Fruit fly (Drosophila melanogaster) whole organism, embryonic: ENCODE data around the gene cpx.

ENCODE experiments used
- Bdp1 ChIP-seq: fragments of 200-800 bp; sonication (Bioruptor generic); optimal IDR thresholded peaks from 3 replicates; lab custom pipeline; 2016; ENCODE audit warnings: missing biosample characterization, missing genetic modification characterization
- CG10979 ChIP-seq: fragments of 200-800 bp; sonication (Bioruptor generic); optimal IDR thresholded peaks from 2 replicates; lab custom pipeline; 2018; ENCODE audit warnings: missing biosample characterization, mild to moderate bottlenecking, missing genetic modification characterization, moderate library complexity
- CG11695 ChIP-seq: fragments of 200-800 bp; sonication (Bioruptor generic); IDR thresholded peaks from 3 replicates; pipeline ENCODE4 v1.3.6; 2022; ENCODE audit warnings: missing biosample characterization, missing genetic modification characterization
- CG12071 ChIP-seq: fragments of 200-800 bp; sonication (Bioruptor generic); optimal IDR thresholded peaks from 3 replicates; lab custom pipeline; 2018; ENCODE audit warnings: missing biosample characterization, mild to moderate bottlenecking, missing genetic modification characterization
- CG12769 ChIP-seq: fragments of 200-800 bp; sonication (Bioruptor generic); optimal IDR thresholded peaks from 2 replicates; lab custom pipeline; 2019; ENCODE audit warnings: missing biosample characterization, mild to moderate bottlenecking, missing genetic modification characterization, moderate library complexity
- CG14667 ChIP-seq: fragments of 200-800 bp; sonication (Bioruptor generic); IDR thresholded peaks from 2 replicates; pipeline ENCODE4 v1.3.6; 2022; ENCODE audit warnings: missing biosample characterization, missing genetic modification characterization
- CG15011 ChIP-seq: fragments of 200-800 bp; sonication (Bioruptor generic); optimal IDR thresholded peaks from 3 replicates; lab custom pipeline; 2018; ENCODE audit warnings: missing biosample characterization, mild to moderate bottlenecking, missing genetic modification characterization
- CG15601 ChIP-seq: fragments of 200-800 bp; sonication (Bioruptor generic); optimal IDR thresholded peaks from 3 replicates; lab custom pipeline; 2019; ENCODE audit warnings: missing biosample characterization, mild to moderate bottlenecking, missing genetic modification characterization, moderate library complexity
- CG1602 ChIP-seq: fragments of 200-800 bp; sonication (Bioruptor generic); optimal IDR thresholded peaks from 3 replicates; lab custom pipeline; 2016; ENCODE audit warnings: missing biosample characterization, missing genetic modification characterization
- CG1603 ChIP-seq: fragments of 200-800 bp; sonication (Bioruptor generic); optimal IDR thresholded peaks from 2 replicates; lab custom pipeline; 2019; ENCODE audit warnings: missing biosample characterization, mild to moderate bottlenecking, missing genetic modification characterization, moderate library complexity
- CG16863 ChIP-seq: fragments of 200-800 bp; sonication (Bioruptor generic); optimal IDR thresholded peaks from 3 replicates; lab custom pipeline; 2016; ENCODE audit warnings: missing biosample characterization, missing genetic modification characterization
- CG18011 ChIP-seq: fragments of 200-800 bp; sonication (Bioruptor generic); optimal IDR thresholded peaks from 2 replicates; lab custom pipeline; 2017; ENCODE audit warnings: missing biosample characterization, missing genetic modification characterization, mild to moderate bottlenecking, moderate library complexity, missing genotype
- CG18764 ChIP-seq: fragments of 200-800 bp; sonication (Bioruptor generic); optimal IDR thresholded peaks from 3 replicates; lab custom pipeline; 2016; ENCODE audit warnings: missing biosample characterization, missing genetic modification characterization
- CG2129 ChIP-seq: fragments of 200-800 bp; sonication (Bioruptor generic); IDR thresholded peaks from 2 replicates; pipeline ENCODE4 v1.3.6; 2022; ENCODE audit warnings: missing biosample characterization, missing genetic modification characterization; ENCODE audit not compliant: partially characterized antibody
- CG4617 ChIP-seq: fragments of 200-800 bp; sonication (Bioruptor generic); optimal IDR thresholded peaks from 3 replicates; lab custom pipeline; 2016; ENCODE audit warnings: missing biosample characterization, missing genetic modification characterization, borderline replicate concordance
- CG6272 ChIP-seq: fragments of 200-800 bp; sonication (Bioruptor generic); IDR thresholded peaks from 2 replicates; pipeline ENCODE4 v1.3.6; 2022; ENCODE audit warnings: missing biosample characterization, missing genetic modification characterization
- CG6765 ChIP-seq: fragments of 200-800 bp; sonication (Bioruptor generic); optimal IDR thresholded peaks from 3 replicates; lab custom pipeline; 2017; ENCODE audit warnings: missing biosample characterization, mild to moderate bottlenecking, missing genetic modification characterization
- CG7271 ChIP-seq: fragments of 200-800 bp; sonication (Bioruptor generic); optimal IDR thresholded peaks from 2 replicates; lab custom pipeline; 2018; ENCODE audit warnings: missing biosample characterization, mild to moderate bottlenecking, missing genetic modification characterization, moderate library complexity
- CG7963 ChIP-seq: fragments of 200-800 bp; sonication (Bioruptor generic); IDR thresholded peaks from 3 replicates; pipeline ENCODE4 v1.3.6; 2022; ENCODE audit warnings: missing biosample characterization, missing genetic modification characterization; ENCODE audit not compliant: partially characterized antibody
- CG9437 ChIP-seq: fragments of 200-800 bp; sonication (Bioruptor generic); optimal IDR thresholded peaks from 2 replicates; lab custom pipeline; 2018; ENCODE audit warnings: missing biosample characterization, mild to moderate bottlenecking, missing genetic modification characterization
- CHES-1-like ChIP-seq: fragments of 200-800 bp; sonication (Bioruptor generic); optimal IDR thresholded peaks from 2 replicates; lab custom pipeline; 2016; ENCODE audit warnings: missing biosample characterization, missing genetic modification characterization
- CrebB ChIP-seq: fragments of 200-800 bp; sonication (Bioruptor generic); optimal IDR thresholded peaks from 3 replicates; lab custom pipeline; 2018; ENCODE audit warnings: missing biosample characterization, mild to moderate bottlenecking, missing genetic modification characterization
- D19B ChIP-seq: fragments of 200-800 bp; sonication (Bioruptor generic); optimal IDR thresholded peaks from 2 replicates; lab custom pipeline; 2017; ENCODE audit warnings: missing biosample characterization, mild to moderate bottlenecking, missing genetic modification characterization
- H2.0 ChIP-seq: fragments of 200-800 bp; sonication (Bioruptor generic); IDR thresholded peaks from 2 replicates; pipeline ENCODE4 v1.3.6; 2022; ENCODE audit warnings: missing biosample characterization, missing genetic modification characterization
- Hand ChIP-seq: fragments of 200-800 bp; sonication (Bioruptor generic); optimal IDR thresholded peaks from 2 replicates; lab custom pipeline; 2017; ENCODE audit warnings: mild to moderate bottlenecking, missing biosample characterization, missing genetic modification reagents, missing genetic modification characterization
- Hsf ChIP-seq: fragments of 200-800 bp; sonication (Bioruptor generic); optimal IDR thresholded peaks from 3 replicates; lab custom pipeline; 2016; ENCODE audit warnings: missing biosample characterization, missing genetic modification characterization
- Opbp ChIP-seq: fragments of 200-800 bp; sonication (Bioruptor generic); IDR thresholded peaks from 3 replicates; pipeline ENCODE4 v1.3.6; 2022; ENCODE audit warnings: missing biosample characterization, missing genetic modification characterization; ENCODE audit not compliant: partially characterized antibody
- Optix ChIP-seq: fragments of 200-800 bp; sonication (Bioruptor generic); IDR thresholded peaks from 3 replicates; pipeline ENCODE4 v1.3.6; 2022; ENCODE audit warnings: missing biosample characterization, missing genetic modification characterization
- Ravus ChIP-seq: fragments of 200-800 bp; sonication (Bioruptor generic); IDR thresholded peaks from 2 replicates; pipeline ENCODE4 v1.3.6; 2022; ENCODE audit warnings: missing biosample characterization, missing genetic modification characterization
- Sin3A ChIP-seq: fragments of >200 bp; optimal IDR thresholded peaks from 2 replicates; lab custom pipeline; 2018
- ap ChIP-seq: fragments of 200-800 bp; sonication (Bioruptor generic); IDR thresholded peaks from 2 replicates; pipeline ENCODE4 v1.3.6; 2022; ENCODE audit warnings: missing biosample characterization, missing genetic modification characterization
- crc ChIP-seq: fragments of 200-800 bp; sonication (Bioruptor generic); optimal IDR thresholded peaks from 2 replicates; lab custom pipeline; 2016; ENCODE audit warnings: missing biosample characterization, missing genetic modification characterization
- cwo ChIP-seq: fragments of 200-800 bp; sonication (Bioruptor generic); optimal IDR thresholded peaks from 3 replicates; lab custom pipeline; 2017; ENCODE audit warnings: missing biosample characterization, missing genetic modification characterization, mild to moderate bottlenecking, moderate library complexity, missing genetic modification reagents
- disco-r ChIP-seq: fragments of 200-800 bp; sonication (Bioruptor generic); optimal IDR thresholded peaks from 2 replicates; lab custom pipeline; 2016; ENCODE audit warnings: missing biosample characterization, missing genetic modification characterization
- dysf ChIP-seq: fragments of 200-800 bp; sonication (Bioruptor generic); IDR thresholded peaks from 3 replicates; pipeline ENCODE4 v1.3.6; 2022; ENCODE audit warnings: missing biosample characterization, missing genetic modification characterization
- ems ChIP-seq: fragments of 200-800 bp; sonication (Bioruptor generic); optimal IDR thresholded peaks from 3 replicates; lab custom pipeline; 2016; ENCODE audit warnings: missing biosample characterization, missing genetic modification characterization
- fd64A ChIP-seq: fragments of 200-800 bp; sonication (Bioruptor generic); optimal IDR thresholded peaks from 3 replicates; lab custom pipeline; 2018; ENCODE audit warnings: missing biosample characterization, mild to moderate bottlenecking, missing genetic modification characterization
- jigr1 ChIP-seq: fragments of 200-800 bp; sonication (Bioruptor generic); IDR thresholded peaks from 3 replicates; pipeline ENCODE4 v1.3.6; 2022; ENCODE audit warnings: missing biosample characterization, missing genetic modification characterization
- pan ChIP-seq, 4 experiments: fragments of >200 bp in 3 of 4; fragments of 200-800 bp in 1 of 4; sonication (Bioruptor generic) in 1 of 4; optimal IDR thresholded peaks in 3 of 4; IDR thresholded peaks in 1 of 4; 2 replicates each; pipeline versions ENCODE4 v1.3.6 to Lab custom; 2017 to 2022; ENCODE audit warnings: missing biosample characterization in 2 of 4, missing genetic modification characterization in 2 of 4, mixed read lengths in 1 of 4
- row ChIP-seq: fragments of 200-800 bp; sonication (Bioruptor generic); IDR thresholded peaks from 3 replicates; pipeline ENCODE4 v1.3.6; 2022; ENCODE audit warnings: missing biosample characterization, missing genetic modification characterization
- schlank ChIP-seq: fragments of 200-800 bp; sonication (Bioruptor generic); optimal IDR thresholded peaks from 2 replicates; lab custom pipeline; 2018; ENCODE audit warnings: missing biosample characterization, mild to moderate bottlenecking, missing genetic modification characterization
- scrt ChIP-seq: fragments of 200-800 bp; sonication (Bioruptor generic); optimal IDR thresholded peaks from 2 replicates; lab custom pipeline; 2018; ENCODE audit warnings: missing biosample characterization, mild to moderate bottlenecking, missing genetic modification characterization, moderate library complexity
- sima ChIP-seq: fragments of 200-800 bp; sonication (Bioruptor generic); optimal IDR thresholded peaks from 2 replicates; lab custom pipeline; 2016; ENCODE audit warnings: missing biosample characterization, missing genetic modification characterization
- slbo ChIP-seq: fragments of 200-800 bp; sonication (Bioruptor generic); IDR thresholded peaks from 2 replicates; pipeline ENCODE4 v1.3.6; 2022; ENCODE audit warnings: missing biosample characterization, missing genetic modification characterization
- stwl ChIP-seq: fragments of 200-800 bp; sonication (Bioruptor generic); optimal IDR thresholded peaks from 3 replicates; lab custom pipeline; 2018; ENCODE audit warnings: missing biosample characterization, mild to moderate bottlenecking, missing genetic modification characterization, moderate library complexity
- sug ChIP-seq: fragments of 200-800 bp; optimal IDR thresholded peaks from 2 replicates; lab custom pipeline; 2019; ENCODE audit warnings: missing biosample characterization, mild to moderate bottlenecking, missing genetic modification characterization, moderate library complexity
- trem ChIP-seq: fragments of 200-800 bp; optimal IDR thresholded peaks from 3 replicates; lab custom pipeline; 2019; ENCODE audit warnings: missing biosample characterization, mild to moderate bottlenecking, missing genetic modification characterization, moderate library complexity
- twi ChIP-seq: fragments of 200-800 bp; optimal IDR thresholded peaks from 2 replicates; lab custom pipeline; 2019; ENCODE audit warnings: missing biosample characterization, mild to moderate bottlenecking, missing genetic modification characterization, moderate library complexity
- tx ChIP-seq: fragments of 200-800 bp; sonication (Bioruptor generic); optimal IDR thresholded peaks from 2 replicates; lab custom pipeline; 2016; ENCODE audit warnings: missing biosample characterization, missing genetic modification characterization
- wor ChIP-seq: fragments of 200-800 bp; sonication (Bioruptor generic); IDR thresholded peaks from 2 replicates; pipeline ENCODE4 v1.3.6; 2022; ENCODE audit warnings: missing biosample characterization, missing genetic modification characterization
- yki ChIP-seq: fragments of >200 bp; optimal IDR thresholded peaks from 3 replicates; lab custom pipeline; 2018

Gene cpx

dm6 chr3R:4333964-4334363 is 53.9 kb downstream of the cpx start, which contains the start of gene CG9776 (continued):
- TF ChIP-seq CG7963 (GFP tag; lab: Robert Waterston, UW), result peak; percentile 99
- peak; percentile 29 for TF ChIP-seq CrebB
- TF ChIP-seq CG18764 (GFP tag; lab: Kevin White, UChicago), result peak; percentile 2
- no peak for TF ChIP-seq CG15601 (tag; lab: Kevin White, UChicago)
- peak; percentile 52 for TF ChIP-seq CG1602
- no peak for TF ChIP-seq Ravus (GFP tag; lab: Robert Waterston, UW)
- no peak for TF ChIP-seq schlank (tag; lab: Kevin White, UChicago)
- peak; percentile 70 for TF ChIP-seq ems (GFP tag; lab: Kevin White, UChicago)
- TF ChIP-seq twi, result no peak
- peak; percentile 42 for TF ChIP-seq Bdp1
- peak; percentile 91 for TF ChIP-seq CG2129 (GFP tag; lab: Robert Waterston, UW)
- TF ChIP-seq scrt, result no peak
- no peak for TF ChIP-seq sima (GFP tag; lab: Kevin White, UChicago)
- TF ChIP-seq Optix (GFP tag; lab: Robert Waterston, UW), result peak; percentile 58; the same call in 2 of the 3 replicates
- no peak for TF ChIP-seq CG12769
- no peak for TF ChIP-seq wor (GFP tag; lab: Robert Waterston, UW)
- TF ChIP-seq CG6765, result no peak
- peak; percentile 15 for TF ChIP-seq CG18011 (GFP tag; lab: Kevin White, UChicago)
- TF ChIP-seq trem (tag; lab: Kevin White, UChicago), result peak; percentile 71
- no peak for TF ChIP-seq CG14667
- TF ChIP-seq crc (GFP tag; lab: Kevin White, UChicago), result peak; percentile 31
- TF ChIP-seq row (GFP tag; lab: Robert Waterston, UW), result peak; percentile 87
- TF ChIP-seq sug (tag; lab: Kevin White, UChicago), result no peak
- TF ChIP-seq CG6272 (GFP tag; lab: Robert Waterston, UW), result 0 out of 2 replicates have a peak, but pooled peaks have one; percentile 58
- TF ChIP-seq stwl, result peak; percentile 89
- no peak for TF ChIP-seq jigr1 (GFP tag; lab: Robert Waterston, UW)
- peak; percentile 61 for TF ChIP-seq CG9437
- no peak for TF ChIP-seq H2.0
- no peak for TF ChIP-seq Hand (GFP tag; lab: Kevin White, UChicago)
- TF ChIP-seq tx, result peak; percentile 37
- peak; percentile 94 for TF ChIP-seq CG4617 (GFP tag; lab: Kevin White, UChicago)
- TF ChIP-seq disco-r, result peak; percentile 11
- TF ChIP-seq cwo (GFP tag; lab: Kevin White, UChicago), result no peak
- no peak for TF ChIP-seq fd64A (GFP tag; lab: Kevin White, UChicago)
- peak; percentile 74 for TF ChIP-seq dysf (GFP tag; lab: Robert Waterston, UW)
- peak; percentile 50 for TF ChIP-seq CG7271 (tag; lab: Kevin White, UChicago)
- peak; percentile 95 for TF ChIP-seq CG1603 (tag; lab: Kevin White, UChicago)
- no peak for TF ChIP-seq CG10979 (tag; lab: Kevin White, UChicago)
- TF ChIP-seq Sin3A (lab: Kevin White, UChicago), result peak; percentile 63
- TF ChIP-seq Opbp (GFP tag; lab: Robert Waterston, UW), result peak; percentile 98
- no peak for TF ChIP-seq CG12071 (GFP tag; lab: Kevin White, UChicago)
- 0 out of 2 replicates have a peak, but pooled peaks have one; percentile 6 for TF ChIP-seq ap (GFP tag; lab: Robert Waterston, UW)
- TF ChIP-seq D19B (GFP tag; lab: Kevin White, UChicago), result peak; percentile 15
- TF ChIP-seq yki (lab: Kevin White, UChicago), result no peak
- 0 out of 3 replicates have a peak, but pooled peaks have one; percentile 11 for TF ChIP-seq CG11695 (GFP tag; lab: Robert Waterston, UW)
- TF ChIP-seq pan (optimal IDR thresholded peaks at IDR 0.05; lab: Kevin White, UChicago), result no peak
- TF ChIP-seq pan (GFP tag; optimal IDR thresholded peaks at IDR 0.05 in 1 of 2, IDR thresholded peaks at IDR 0.05 in 1 of 2), result peak in 1 of 2 experiments; percentile 50
- no peak for TF ChIP-seq CG15011 (GFP tag; lab: Kevin White, UChicago)
- peak; percentile 65 for TF ChIP-seq CG16863
- TF ChIP-seq slbo (GFP tag; lab: Robert Waterston, UW), result peak; percentile 78
- TF ChIP-seq Hsf, result peak; percentile 66
- peak; percentile 73 for TF ChIP-seq CHES-1-like (GFP tag; lab: Kevin White, UChicago)
